Worm (Caenorhabditis elegans) whole organism, L3 larva: ENCODE measurements around the gene try-5.

Experiments used
- fkh-10 ChIP-seq: sonication (generic microtip); optimal IDR thresholded peaks from 2 replicates; lab custom pipeline; 2017; ENCODE audit warnings: missing biosample characterization, missing genetic modification reagents, missing genetic modification characterization
- pha-4 ChIP-seq: fragments of 150-350 bp; optimal IDR thresholded peaks from 2 replicates; lab custom pipeline; 2014; ENCODE audit warnings: missing biosample characterization, missing genetic modification reagents, missing genetic modification characterization

DNA sequence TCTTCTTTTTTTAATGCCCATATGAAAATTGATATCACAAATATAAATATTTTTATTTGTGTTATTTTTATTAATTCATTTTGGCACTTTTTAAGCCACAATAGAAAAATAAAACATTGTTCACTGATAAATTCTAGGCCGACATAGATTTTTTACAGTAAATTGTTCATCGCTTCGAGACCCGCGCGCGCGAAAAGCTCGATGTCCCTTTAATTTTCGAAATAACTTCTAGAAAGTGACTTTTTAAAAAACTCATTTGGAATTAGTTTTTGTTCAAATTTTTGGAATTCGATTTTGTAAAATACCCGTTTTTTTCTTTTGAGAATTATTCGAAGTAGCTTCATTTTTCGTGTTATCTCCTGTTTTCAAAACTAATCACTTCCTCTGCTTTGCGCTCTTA lies 37.5 kb downstream of the try-5 start:
- no peak for TF ChIP-seq pha-4 (tag; lab: Kevin White, UChicago)
- TF ChIP-seq fkh-10 (GFP tag; lab: Kevin White, UChicago): no peak
